Worm (Caenorhabditis elegans) whole organism, L3 larva: ENCODE results near the gene R102.2.

Experiments
- ceh-82 ChIP-seq: fragments of 150-350 bp; optimal IDR thresholded peaks from 2 replicates; lab custom pipeline; 2014; ENCODE audit warnings: missing biosample characterization, missing genetic modification characterization
- hmg-11 ChIP-seq: sonication (generic microtip); optimal IDR thresholded peaks from 2 replicates; lab custom pipeline; 2016; ENCODE audit warnings: missing genetic modification characterization, missing compliant biosample characterization
- mdl-1 ChIP-seq: fragments of 150-350 bp; optimal IDR thresholded peaks from 2 replicates; lab custom pipeline; 2014; ENCODE audit warnings: missing biosample characterization, missing genetic modification characterization
- nhr-67 ChIP-seq: fragments of 150-350 bp; optimal IDR thresholded peaks from 2 replicates; lab custom pipeline; 2014; ENCODE audit warnings: missing biosample characterization, missing genetic modification characterization
- tbx-2 ChIP-seq: sonication (generic microtip); optimal IDR thresholded peaks from 2 replicates; lab custom pipeline; 2016; ENCODE audit warnings: mild to moderate bottlenecking, missing genetic modification characterization, missing compliant biosample characterization
- zag-1 ChIP-seq: fragments of 150-350 bp; optimal IDR thresholded peaks from 2 replicates; lab custom pipeline; 2014; ENCODE audit warnings: missing biosample characterization, missing genetic modification characterization

DNA sequence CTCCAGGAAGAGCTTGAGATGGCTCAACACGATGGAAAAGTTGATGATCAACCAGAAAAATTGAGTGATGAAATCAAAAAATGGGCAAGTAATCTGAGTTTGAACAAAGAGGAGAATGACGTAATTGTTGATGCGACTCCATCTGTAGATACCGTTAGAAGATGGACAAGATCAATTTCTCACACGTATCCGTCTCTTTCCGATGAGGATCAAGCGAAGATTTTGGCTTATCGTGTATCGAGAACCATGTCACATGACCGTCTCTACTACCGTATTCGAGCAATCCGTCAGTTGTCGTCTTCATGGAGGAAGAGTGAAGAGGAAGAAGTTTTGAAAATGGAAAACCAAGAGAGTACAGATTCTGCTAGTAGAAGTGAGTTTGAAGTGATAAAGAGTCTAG is 30.7 kb downstream of the R102.2 start:
- TF ChIP-seq mdl-1 (no peak), zag-1 (no peak), tbx-2 (no peak), ceh-82 (tag; lab: Kevin White, UChicago) (no peak), hmg-11 (tag; lab: Kevin White, UChicago) (no peak), nhr-67 (tag; lab: Kevin White, UChicago) (no peak)
